Worm (Caenorhabditis elegans) whole organism, L4/young adult: ENCODE results near the gene C08E8.9.

Experiments
- dao-5 ChIP-seq: sonication (generic microtip); optimal IDR thresholded peaks from 2 replicates; lab custom pipeline; 2016; ENCODE audit warnings: missing genotype, missing genetic modification characterization, moderate library complexity, missing compliant biosample characterization
- him-1 ChIP-seq: sonication (generic microtip); optimal IDR thresholded peaks from 2 replicates; lab custom pipeline; 2016; ENCODE audit warnings: missing genotype, missing genetic modification reagents, missing genetic modification characterization, missing compliant biosample characterization

ce11 chrV:18410142-18410541, 45.5 kb downstream of the C08E8.9 start, which contains the start of gene srh-207:
- no peak for TF ChIP-seq him-1 (tag; lab: Kevin White, UChicago)
- no peak for TF ChIP-seq dao-5
